Fruit fly (Drosophila melanogaster): ENCODE data around the gene CG14247.

The CG14247 gene

DNA sequence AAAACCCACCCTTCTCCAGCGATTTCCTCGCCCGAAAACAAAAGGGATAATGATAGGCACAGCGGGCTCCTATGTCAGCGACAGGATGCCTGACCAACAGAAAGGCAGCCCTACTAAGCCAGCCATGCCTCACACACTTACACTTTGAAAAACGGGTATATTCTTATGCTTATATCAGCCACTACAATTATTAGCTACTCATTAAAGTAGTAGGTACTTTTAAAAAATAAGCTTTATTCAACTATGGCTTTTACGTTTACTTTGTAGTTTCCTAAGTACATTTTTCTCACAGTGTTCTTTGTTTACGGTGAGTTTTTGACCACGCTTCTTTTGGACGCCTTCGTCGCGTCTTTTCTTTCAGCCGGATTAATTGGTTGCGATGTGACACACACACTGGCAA is 47.2 kb upstream of the CG14247 start (continued):
- TF ChIP-seq hb (GFP tag; IDR thresholded peaks at IDR 0.05; ENCODE audit: partially characterized antibody) (no peak), klu (GFP tag; IDR thresholded peaks at IDR 0.05) (no peak), sens (GFP tag) (no peak), CG9817 (tag; optimal IDR thresholded peaks at IDR 0.05) (peak; percentile 18), CG4707 (GFP tag; optimal IDR thresholded peaks at IDR 0.05) (no peak), CG6175 (GFP tag; IDR thresholded peaks at IDR 0.05) (no peak), zen2 (GFP tag; IDR thresholded peaks at IDR 0.05; ENCODE audit: partially characterized antibody) (no peak), cad (GFP tag; optimal IDR thresholded peaks at IDR 0.05) (no peak), CG34224 (GFP tag; IDR thresholded peaks at IDR 0.05; ENCODE audit: partially characterized antibody) (no peak), MTF-1 (GFP tag; optimal IDR thresholded peaks at IDR 0.05; ENCODE audit: borderline replicate concordance) (no peak), CG15269 (tag; optimal IDR thresholded peaks at IDR 0.05) (peak; percentile 14), stwl (tag; optimal IDR thresholded peaks at IDR 0.05) (no peak), CG1792 (GFP tag; optimal IDR thresholded peaks at IDR 0.05) (no peak), Sin3A (optimal IDR thresholded peaks at IDR 0.05) (no peak), dimm (GFP tag; IDR thresholded peaks at IDR 0.05) (no peak), CrebB (tag; optimal IDR thresholded peaks at IDR 0.05) (no peak), HmgZ (tag; optimal IDR thresholded peaks at IDR 0.05) (no peak), CG12155 (GFP tag; optimal IDR thresholded peaks at IDR 0.05) (no peak), Dbx (GFP tag; IDR thresholded peaks at IDR 0.05) (peak; percentile 26; the same call in 1 of the 3 replicates), CG30020 (tag; optimal IDR thresholded peaks at IDR 0.05) (no peak), az2 (GFP tag; optimal IDR thresholded peaks at IDR 0.05) (no peak), CG11723 (GFP tag; optimal IDR thresholded peaks at IDR 0.05) (no peak), YL-1 (GFP tag; optimal IDR thresholded peaks at IDR 0.05) (no peak), CG15514 (GFP tag; optimal IDR thresholded peaks at IDR 0.05) (no peak), CG42726 (GFP tag; IDR thresholded peaks at IDR 0.05; ENCODE audit: partially characterized antibody) (no peak), dysf (GFP tag; IDR thresholded peaks at IDR 0.05) (peak; percentile 36; the same call in 1 of the 3 replicates), Awh (GFP tag; IDR thresholded peaks at IDR 0.05) (no peak), unc-4 (GFP tag; IDR thresholded peaks at IDR 0.05; ENCODE audit: partially characterized antibody) (no peak), da (GFP tag; optimal IDR thresholded peaks at IDR 0.05) (no peak), Fer2 (tag; optimal IDR thresholded peaks at IDR 0.05) (no peak), gem (tag; optimal IDR thresholded peaks at IDR 0.05) (peak; percentile 21), Poxn (GFP tag; IDR thresholded peaks at IDR 0.05) (no peak), org-1 (GFP tag; optimal IDR thresholded peaks at IDR 0.05) (no peak), Hsf (GFP tag; optimal IDR thresholded peaks at IDR 0.05) (no peak), H15 (GFP tag; IDR thresholded peaks at IDR 0.05) (no peak), sisA (GFP tag; IDR thresholded peaks at IDR 0.05) (peak; percentile 11; the same call in 1 of the 2 replicates), tio (GFP tag; optimal IDR thresholded peaks at IDR 0.05) (no peak), Abd-B (GFP tag; optimal IDR thresholded peaks at IDR 0.05) (no peak), ato (GFP tag; IDR thresholded peaks at IDR 0.05; ENCODE audit: partially characterized antibody) (no peak), CG14014 (GFP tag; IDR thresholded peaks at IDR 0.05) (no peak; the same call in 1 of the 2 replicates), Ptx1 (GFP tag; IDR thresholded peaks at IDR 0.05) (peak; percentile 51), CG14667 (GFP tag; IDR thresholded peaks at IDR 0.05) (no peak), fu2 (GFP tag; optimal IDR thresholded peaks at IDR 0.05) (no peak), CG31388 (GFP tag; optimal IDR thresholded peaks at IDR 0.05) (no peak), prd (optimal IDR thresholded peaks at IDR 0.05) (no peak), prd (GFP tag; IDR thresholded peaks at IDR 0.05) (no peak), CG34376 (GFP tag; optimal IDR thresholded peaks at IDR 0.05) (no peak), run (tag; optimal IDR thresholded peaks at IDR 0.05) (no peak), CG3847 (GFP tag; IDR thresholded peaks at IDR 0.05) (no peak), wdn (GFP tag; IDR thresholded peaks at IDR 0.05) (no peak), CG11456 (GFP tag; IDR thresholded peaks at IDR 0.05) (0 out of 3 replicates have a peak, but pooled peaks have one; percentile 15), Dad (GFP tag; optimal IDR thresholded peaks at IDR 0.05) (no peak)

Measured in whole organism, embryonic.